Worm (Caenorhabditis elegans) whole organism, early embryonic: ENCODE measurements around the gene T07A9.15.

ENCODE experiments used
- B0310.2 ChIP-seq: sonication (generic microtip); optimal IDR thresholded peaks from 2 replicates; lab custom pipeline; 2016; ENCODE audit warnings: mild to moderate bottlenecking, missing genetic modification characterization, missing compliant biosample characterization
- F13C5.2 ChIP-seq: sonication (generic microtip); optimal IDR thresholded peaks from 2 replicates; lab custom pipeline; 2017; ENCODE audit warnings: mild to moderate bottlenecking, missing genetic modification characterization, inconsistent platforms, missing compliant biosample characterization
- aly-1 ChIP-seq: sonication (generic microtip); optimal IDR thresholded peaks from 2 replicates; lab custom pipeline; 2016; ENCODE audit warnings: missing genetic modification characterization, missing compliant biosample characterization
- ama-1 ChIP-seq: fragments of 150-350 bp; optimal IDR thresholded peaks from 2 replicates; lab custom pipeline; 2014
- ceh-36 ChIP-seq: sonication (generic microtip); optimal IDR thresholded peaks from 2 replicates; lab custom pipeline; 2016; ENCODE audit warnings: missing genetic modification characterization, inconsistent platforms, missing compliant biosample characterization
- hmbx-1 ChIP-seq: sonication (generic microtip); optimal IDR thresholded peaks from 2 replicates; lab custom pipeline; 2016; ENCODE audit warnings: mild to moderate bottlenecking, missing genetic modification characterization, missing compliant biosample characterization
- pes-1 ChIP-seq: fragments of 200-800 bp; sonication (Bioruptor generic); IDR thresholded peaks from 2 replicates; pipeline ENCODE4 v1.3.6; 2022; ENCODE audit warnings: missing genetic modification reagents, missing genetic modification characterization, missing compliant biosample characterization
- sea-1 ChIP-seq: fragments of 200-800 bp; sonication (Bioruptor generic); conservative IDR thresholded peaks from 2 replicates; pipeline ENCODE4 v1.3.6; 2022; ENCODE audit warnings: missing genetic modification characterization, missing compliant biosample characterization
- tbx-11 ChIP-seq: fragments of 200-800 bp; sonication (Bioruptor generic); IDR thresholded peaks from 2 replicates; pipeline ENCODE4 v1.3.6; 2022; ENCODE audit warnings: missing genetic modification characterization, missing compliant biosample characterization

DNA sequence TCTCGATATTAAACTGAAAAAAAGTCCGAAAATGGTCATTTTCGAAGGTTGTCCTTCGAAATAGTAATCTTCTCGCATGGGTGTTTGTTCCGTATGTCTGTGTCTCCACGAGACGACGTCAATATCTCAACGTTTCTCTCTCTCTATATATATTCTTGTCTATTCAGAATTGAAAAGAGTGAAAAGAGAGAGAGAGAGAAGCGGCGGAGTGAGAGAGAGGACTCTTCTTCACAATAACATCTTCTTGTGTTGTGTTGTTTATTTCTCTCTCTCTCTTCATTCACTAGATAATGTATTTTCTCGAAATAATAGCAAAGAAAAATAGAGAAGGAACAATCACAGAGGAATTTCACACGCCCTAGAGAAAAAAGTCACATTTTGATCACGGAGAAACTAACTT lies 26.9 kb downstream of the T07A9.15 start:
- TF ChIP-seq ceh-36 (tag; lab: Kevin White, UChicago) (no peak), ama-1 (no peak), pes-1 (GFP tag; lab: Robert Waterston, UW) (no peak), hmbx-1 (tag; lab: Kevin White, UChicago) (no peak), B0310.2 (tag; lab: Kevin White, UChicago) (no peak), aly-1 (tag; lab: Kevin White, UChicago) (no peak), F13C5.2 (tag; lab: Kevin White, UChicago) (no peak), sea-1 (GFP tag; lab: Robert Waterston, UW) (no peak), tbx-11 (no peak)
